Fruit fly (Drosophila melanogaster): ENCODE measurements around the gene MED30.

DNA sequence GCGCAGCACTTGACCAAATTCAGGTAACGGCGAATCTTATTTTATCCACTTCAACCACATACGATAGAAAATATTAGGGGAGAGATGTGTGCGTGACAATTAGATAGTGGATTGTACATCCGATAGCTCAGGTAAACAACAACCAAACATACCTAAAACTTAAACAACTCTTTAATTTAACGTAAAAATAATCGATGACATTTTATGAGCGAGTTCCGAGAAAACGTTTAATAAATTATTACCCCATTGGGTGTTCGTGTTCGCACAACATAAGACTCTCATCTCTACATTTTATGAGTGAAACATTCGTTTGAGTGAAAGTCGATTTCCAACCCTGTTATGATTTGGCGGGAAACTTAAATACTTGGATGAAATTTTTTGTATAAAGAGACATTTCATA is 26.4 kb upstream of the MED30 start, which contains the start of gene CG17129:
- TF ChIP-seq Myc (optimal IDR thresholded peaks at IDR 0.05) (no peak), insv (optimal IDR thresholded peaks at IDR 0.05) (no peak), psq (optimal IDR thresholded peaks at IDR 0.05) (no peak), ttk (optimal IDR thresholded peaks at IDR 0.05) (no peak)
